Worm (Caenorhabditis elegans) whole organism, young adult: Measurements from ENCODE around the gene piit-1.

Source experiments
- F10E7.11 ChIP-seq: sonication (generic microtip); optimal IDR thresholded peaks from 2 replicates; lab custom pipeline; 2017; ENCODE audit warnings: mild to moderate bottlenecking, missing genetic modification characterization, moderate library complexity, missing compliant biosample characterization
- F49E8.2 ChIP-seq: sonication (generic microtip); optimal IDR thresholded peaks from 3 replicates; lab custom pipeline; 2017; ENCODE audit warnings: missing genetic modification characterization, mild to moderate bottlenecking, missing compliant biosample characterization, antibody characterized with exemption, moderate library complexity; ENCODE audit not compliant: insufficient read depth
- Y53F4B.3 ChIP-seq: fragments of 200-800 bp; sonication (Bioruptor generic); IDR thresholded peaks from 2 replicates; pipeline ENCODE4 v1.3.6; 2022; ENCODE audit warnings: missing genetic modification reagents, missing genetic modification characterization, missing compliant biosample characterization
- Y67H2A.10 ChIP-seq: fragments of 200-800 bp; sonication (Bioruptor generic); conservative IDR thresholded peaks from 2 replicates; pipeline ENCODE4 v1.3.6; 2022; ENCODE audit warnings: missing genetic modification reagents, missing genetic modification characterization, missing compliant biosample characterization
- hrde-1 ChIP-seq: sonication (generic microtip); optimal IDR thresholded peaks from 2 replicates; lab custom pipeline; 2016; ENCODE audit warnings: missing genetic modification characterization, mild to moderate bottlenecking, missing compliant biosample characterization, moderate library complexity, missing genotype, missing genetic modification reagents, borderline replicate concordance
- let-607 ChIP-seq, 2 experiments: fragments of 200-800 bp in 1 of 2; sonication (Bioruptor generic) in 1 of 2; sonication (generic microtip) in 1 of 2; optimal IDR thresholded peaks; 2 replicates each; lab custom pipeline; 2016 to 2018; ENCODE audit warnings: mild to moderate bottlenecking in 2 of 2, missing compliant biosample characterization in 2 of 2, missing genetic modification characterization in 2 of 2, moderate library complexity in 2 of 2, missing genotype in 1 of 2
- nfya-1 ChIP-seq: sonication (generic microtip); optimal IDR thresholded peaks from 2 replicates; lab custom pipeline; 2017; ENCODE audit warnings: antibody characterized with exemption, missing compliant biosample characterization, missing genetic modification characterization, borderline replicate concordance; ENCODE audit not compliant: insufficient read depth
- nhr-179 ChIP-seq: sonication (generic microtip); optimal IDR thresholded peaks from 2 replicates; lab custom pipeline; 2016; ENCODE audit warnings: mild to moderate bottlenecking, missing genetic modification characterization, missing compliant biosample characterization
- nhr-90 ChIP-seq: sonication (generic microtip); optimal IDR thresholded peaks from 2 replicates; lab custom pipeline; 2016; ENCODE audit warnings: missing genotype, mild to moderate bottlenecking, missing genetic modification characterization, missing compliant biosample characterization
- pha-4 ChIP-seq: fragments of 150-350 bp; sonication (generic microtip); optimal IDR thresholded peaks from 2 replicates; lab custom pipeline; 2014; ENCODE audit warnings: missing biosample characterization, missing genetic modification reagents, missing genetic modification characterization
- rec-8 ChIP-seq, 2 experiments: sonication (generic microtip); optimal IDR thresholded peaks; 2 replicates each; lab custom pipeline; 2016; ENCODE audit warnings: mild to moderate bottlenecking in 2 of 2, missing genetic modification characterization in 2 of 2, missing genetic modification reagents in 2 of 2, missing genotype in 2 of 2, missing biosample characterization in 1 of 2, missing compliant biosample characterization in 1 of 2, moderate library complexity in 1 of 2
- snpc-4 ChIP-seq, 5 experiments: fragments of 150-350 bp in 1 of 5; sonication (generic microtip) in 4 of 5; optimal IDR thresholded peaks; 2 replicates each; lab custom pipeline; 2014 to 2018; ENCODE audit warnings: missing genetic modification characterization in 5 of 5, missing biosample characterization in 3 of 5, antibody characterized with exemption in 2 of 5, mild to moderate bottlenecking in 2 of 5, missing compliant biosample characterization in 2 of 5, missing genotype in 2 of 5, moderate library complexity in 2 of 5, missing genetic modification reagents in 1 of 5
- tbx-9 ChIP-seq: sonication (generic microtip); optimal IDR thresholded peaks from 2 replicates; lab custom pipeline; 2016; ENCODE audit warnings: borderline replicate concordance, missing genetic modification characterization, inconsistent platforms, missing compliant biosample characterization

- TF ChIP-seq F49E8.2 (tag; lab: Kevin White, UChicago) (no peak), hrde-1 (tag; lab: Kevin White, UChicago) (no peak), Y67H2A.10 (GFP tag; lab: Robert Waterston, UW) (no peak), snpc-4 (GFP tag; optimal IDR thresholded peaks at IDR 0.05; lab: Kevin White, UChicago) (no peak), snpc-4 (tag; optimal IDR thresholded peaks at IDR 0.05; lab: Kevin White, UChicago) (no peak), pha-4 (no peak), nhr-179 (tag; lab: Kevin White, UChicago) (no peak), nhr-90 (no peak), Y53F4B.3 (GFP tag; lab: Robert Waterston, UW) (no peak), tbx-9 (no peak), F10E7.11 (no peak), let-607 (tag; optimal IDR thresholded peaks at IDR 0.05; lab: Kevin White, UChicago) (no peak), rec-8 (tag; optimal IDR thresholded peaks at IDR 0.05; lab: Kevin White, UChicago) (no peak), nfya-1 (tag; lab: Kevin White, UChicago) (no peak)
Measured at ce11 chrV:11593888-11594287, 16.1 kb downstream of the piit-1 start.
